Fruit fly (Drosophila melanogaster) whole organism, adult: ENCODE measurements around the gene CG10853.

Source experiments
- CG5204 ChIP-seq: fragments of 200-800 bp; sonication (Bioruptor generic); optimal IDR thresholded peaks from 2 replicates; lab custom pipeline; 2016; ENCODE audit warnings: missing biosample characterization, missing genetic modification characterization
- Hr96 ChIP-seq: fragments of 200-800 bp; sonication (Bioruptor generic); optimal IDR thresholded peaks from 2 replicates; lab custom pipeline; 2016; ENCODE audit warnings: missing biosample characterization, missing genetic modification characterization

dm6 chr3L:3963979-3964378, 16.3 kb downstream of the CG10853 start:
- no peak for TF ChIP-seq Hr96 (GFP tag; lab: Kevin White, UChicago)
- no peak for TF ChIP-seq CG5204
